Fruit fly (Drosophila melanogaster) whole organism, pupa: ENCODE measurements around the gene CG46270.

Experiments
- CG17806 ChIP-seq: fragments of 200-800 bp; sonication (Bioruptor generic); optimal IDR thresholded peaks from 2 replicates; lab custom pipeline; 2018; ENCODE audit warnings: missing biosample characterization, mild to moderate bottlenecking, missing genetic modification characterization, moderate library complexity
- CG4496 ChIP-seq: fragments of 200-800 bp; sonication (Bioruptor generic); IDR thresholded peaks from 3 replicates; pipeline ENCODE4 v1.3.6; 2022; ENCODE audit warnings: missing biosample characterization, missing genetic modification characterization
- D1 ChIP-seq: fragments of 200-800 bp; sonication (Bioruptor generic); optimal IDR thresholded peaks from 2 replicates; lab custom pipeline; 2018; ENCODE audit warnings: missing biosample characterization, mild to moderate bottlenecking, missing genetic modification characterization, moderate library complexity
- EcR ChIP-seq: fragments of 200-800 bp; sonication (Bioruptor generic); optimal IDR thresholded peaks from 3 replicates; lab custom pipeline; 2019; ENCODE audit warnings: missing biosample characterization, missing genetic modification characterization, mild to moderate bottlenecking, moderate library complexity, missing genetic modification reagents
- Pif1B ChIP-seq: fragments of 200-800 bp; sonication (Bioruptor generic); optimal IDR thresholded peaks from 3 replicates; lab custom pipeline; 2016; ENCODE audit warnings: missing biosample characterization, missing genetic modification characterization
- Snoo ChIP-seq: fragments of 200-800 bp; sonication (Bioruptor generic); optimal IDR thresholded peaks from 3 replicates; lab custom pipeline; 2017; ENCODE audit warnings: missing biosample characterization, mild to moderate bottlenecking, missing genetic modification characterization, inconsistent platforms

dm6 chr3R:10431089-10431488 lies 2.9 kb upstream of the CG46270 start:
- TF ChIP-seq CG17806 (no peak), D1 (no peak), Pif1B (GFP tag; lab: Kevin White, UChicago) (no peak), CG4496 (no peak), Snoo (tag; lab: Kevin White, UChicago) (no peak), EcR (GFP tag; lab: Kevin White, UChicago) (no peak)
